Worm (Caenorhabditis elegans) whole organism, mixed stage, embryonic: Measurements from ENCODE around the gene gst-29.

ENCODE experiments used
- ceh-39 ChIP-seq: fragments of 150-350 bp; optimal IDR thresholded peaks from 2 replicates; lab custom pipeline; 2014; ENCODE audit warnings: missing biosample characterization, missing genetic modification characterization
- ceh-83 ChIP-seq: fragments of 200-800 bp; sonication (Bioruptor generic); optimal IDR thresholded peaks from 2 replicates; lab custom pipeline; 2018; ENCODE audit warnings: mild to moderate bottlenecking, missing genetic modification characterization, missing compliant biosample characterization
- elt-3 ChIP-seq: fragments of 150-350 bp; optimal IDR thresholded peaks from 2 replicates; lab custom pipeline; 2014; ENCODE audit warnings: missing biosample characterization, missing genetic modification characterization
- nhr-28 ChIP-seq: fragments of 150-350 bp; optimal IDR thresholded peaks from 2 replicates; lab custom pipeline; 2014; ENCODE audit warnings: missing biosample characterization, missing genetic modification characterization
- snpc-4 ChIP-seq: fragments of 150-350 bp; optimal IDR thresholded peaks from 2 replicates; lab custom pipeline; 2014; ENCODE audit warnings: missing biosample characterization, missing genetic modification characterization
- sptf-1 ChIP-seq: sonication (generic microtip); optimal IDR thresholded peaks from 2 replicates; lab custom pipeline; 2017; ENCODE audit warnings: mild to moderate bottlenecking, missing genetic modification characterization, moderate library complexity, missing compliant biosample characterization
- tbx-8 ChIP-seq: fragments of 200-800 bp; sonication (Bioruptor generic); optimal IDR thresholded peaks from 2 replicates; lab custom pipeline; 2018; ENCODE audit warnings: mild to moderate bottlenecking, missing genetic modification characterization, moderate library complexity, missing compliant biosample characterization
- unc-62 ChIP-seq: fragments of 150-350 bp; optimal IDR thresholded peaks from 2 replicates; lab custom pipeline; 2014; ENCODE audit warnings: missing biosample characterization, missing genetic modification reagents, missing genetic modification characterization

DNA sequence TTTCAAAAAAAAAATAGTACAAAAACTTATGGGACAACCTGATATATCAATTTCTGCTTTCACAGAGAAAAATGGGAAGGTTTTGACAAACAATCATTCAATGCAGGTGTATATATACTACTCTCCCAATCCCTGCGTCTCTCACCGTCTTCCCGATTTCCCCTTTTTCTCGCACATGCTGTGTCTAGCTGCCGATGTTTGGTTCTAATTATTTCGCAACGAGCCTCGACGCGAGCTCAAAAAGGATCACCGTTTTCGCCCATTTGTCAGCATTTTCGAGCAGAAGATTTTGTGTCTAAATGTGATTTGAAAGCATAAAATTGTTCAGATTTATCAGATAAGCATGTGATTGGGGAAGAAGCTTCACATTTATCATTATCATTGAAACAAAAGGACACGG is 3.5 kb upstream of the gst-29 start:
- TF ChIP-seq unc-62 (GFP tag; lab: Kevin White, UChicago) (no peak), elt-3 (tag; lab: Kevin White, UChicago) (no peak), sptf-1 (tag; lab: Kevin White, UChicago) (no peak), snpc-4 (tag; lab: Kevin White, UChicago) (no peak), ceh-39 (tag; lab: Kevin White, UChicago) (no peak), ceh-83 (GFP tag; lab: Kevin White, UChicago) (no peak), nhr-28 (tag; lab: Kevin White, UChicago) (no peak), tbx-8 (GFP tag; lab: Kevin White, UChicago) (no peak)
